Fruit fly (Drosophila melanogaster) whole organism, adult: ENCODE measurements around the gene CG18170.

Experiments used
- CG12768 ChIP-seq: fragments of 200-800 bp; sonication (Bioruptor generic); optimal IDR thresholded peaks from 2 replicates; lab custom pipeline; 2017; ENCODE audit warnings: missing biosample characterization, missing genetic modification characterization, mild to moderate bottlenecking, moderate library complexity, missing genetic modification reagents
- CG1620 ChIP-seq: fragments of 200-800 bp; sonication (Bioruptor generic); optimal IDR thresholded peaks from 2 replicates; lab custom pipeline; 2016; ENCODE audit warnings: missing biosample characterization, missing genetic modification characterization
- CG33017 ChIP-seq: fragments of 200-800 bp; sonication (Bioruptor generic); optimal IDR thresholded peaks from 2 replicates; lab custom pipeline; 2018; ENCODE audit warnings: missing biosample characterization, mild to moderate bottlenecking, missing genetic modification characterization, moderate library complexity
- cic ChIP-seq: fragments of 200-800 bp; sonication (Bioruptor generic); optimal IDR thresholded peaks from 2 replicates; lab custom pipeline; 2017; ENCODE audit warnings: missing biosample characterization, mild to moderate bottlenecking, missing genetic modification characterization, moderate library complexity
- cnc ChIP-seq, 2 experiments: fragments of >200 bp; optimal IDR thresholded peaks; 2 replicates each; lab custom pipeline; 2017
- pad ChIP-seq: fragments of 200-800 bp; sonication (Bioruptor generic); optimal IDR thresholded peaks from 3 replicates; lab custom pipeline; 2017; ENCODE audit warnings: missing biosample characterization, missing genetic modification characterization, mild to moderate bottlenecking, moderate library complexity, missing genetic modification reagents

DNA sequence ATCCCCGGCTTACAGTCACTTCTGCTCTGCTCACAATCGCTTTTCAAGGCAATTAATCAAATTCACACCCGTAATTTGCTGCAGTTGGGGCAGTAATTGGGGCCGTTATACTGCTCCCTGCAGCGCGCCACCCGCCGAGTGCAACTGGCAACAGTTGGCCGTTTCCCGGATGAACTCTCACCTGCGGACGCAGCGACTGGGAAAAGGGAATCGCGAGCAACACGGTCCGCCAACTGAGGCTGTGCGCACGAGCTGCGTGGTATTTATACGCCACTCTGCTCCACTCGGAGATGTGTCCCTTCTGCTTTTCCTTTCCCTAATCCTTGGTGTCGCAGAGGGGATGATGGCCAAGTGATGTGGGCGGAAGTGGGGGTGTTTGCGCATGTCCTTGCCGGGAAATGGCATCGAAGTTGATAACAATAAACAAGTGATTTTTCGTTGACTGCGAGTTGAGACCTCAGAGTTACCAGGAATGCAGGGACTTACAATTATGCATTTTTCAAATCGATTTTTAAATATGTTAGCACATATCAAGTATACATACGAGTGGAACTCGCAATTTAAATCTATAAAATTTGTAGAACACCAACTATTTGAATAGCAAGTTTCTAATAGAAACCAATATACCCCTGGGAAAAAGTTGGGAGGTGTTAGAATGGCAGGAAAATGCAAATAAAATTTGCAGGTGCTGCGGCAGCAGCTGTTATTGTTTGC is 26.5 kb downstream of the CG18170 start, which contains the start of gene GC:
- TF ChIP-seq CG33017 (tag; lab: Kevin White, UChicago) = no peak
- TF ChIP-seq pad (GFP tag; lab: Kevin White, UChicago) = no peak
- TF ChIP-seq cic (GFP tag; lab: Kevin White, UChicago) = no peak
- no peak for TF ChIP-seq CG1620
- no peak for TF ChIP-seq CG12768
- no peak for TF ChIP-seq cnc (optimal IDR thresholded peaks at IDR 0.05; lab: Kevin White, UChicago)
